Worm (Caenorhabditis elegans): ENCODE data around the gene ape-1.

DNA sequence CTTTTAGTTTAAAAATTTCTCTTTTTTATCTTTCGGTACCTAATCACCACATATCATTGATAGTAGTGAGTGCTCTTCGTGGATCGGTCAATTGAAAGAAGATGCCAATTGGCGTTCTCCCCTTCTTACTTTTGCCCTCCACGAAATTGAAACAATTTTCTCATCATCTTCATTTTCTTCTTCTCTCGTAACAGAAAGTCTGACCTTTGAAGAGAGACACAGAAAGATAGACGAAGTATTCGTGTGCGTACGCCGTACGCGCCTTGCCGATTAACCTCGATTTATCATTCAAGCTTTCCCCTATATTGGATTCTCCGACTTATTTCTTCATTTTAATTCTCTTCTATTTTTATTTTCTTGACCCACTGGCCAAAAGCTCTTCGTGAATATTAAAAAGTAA is 1.8 kb downstream of the ape-1 start:
- TF ChIP-seq ama-1 (optimal IDR thresholded peaks at IDR 0.05) (no peak), ahr-1 (tag; optimal IDR thresholded peaks at IDR 0.05) (no peak), ceh-9 (tag; optimal IDR thresholded peaks at IDR 0.05) (no peak), F13H6.1 (tag; optimal IDR thresholded peaks at IDR 0.05) (no peak), pha-4 (tag; optimal IDR thresholded peaks at IDR 0.05) (no peak), lin-11 (tag; optimal IDR thresholded peaks at IDR 0.05) (no peak), unc-3 (GFP tag; conservative IDR thresholded peaks at IDR 0.05) (no peak), unc-3 (tag; optimal IDR thresholded peaks at IDR 0.05) (no peak), ceh-45 (GFP tag; IDR thresholded peaks at IDR 0.05) (no peak), elt-4 (tag; optimal IDR thresholded peaks at IDR 0.05) (no peak), pqm-1 (tag; optimal IDR thresholded peaks at IDR 0.05) (no peak), nhr-232 (tag; optimal IDR thresholded peaks at IDR 0.05) (no peak), pat-9 (tag; optimal IDR thresholded peaks at IDR 0.05) (no peak)

Measured in whole organism, late embryonic.